Worm (Caenorhabditis elegans): ENCODE data around the gene F01G10.10.

F01G10.10 gene

DNA sequence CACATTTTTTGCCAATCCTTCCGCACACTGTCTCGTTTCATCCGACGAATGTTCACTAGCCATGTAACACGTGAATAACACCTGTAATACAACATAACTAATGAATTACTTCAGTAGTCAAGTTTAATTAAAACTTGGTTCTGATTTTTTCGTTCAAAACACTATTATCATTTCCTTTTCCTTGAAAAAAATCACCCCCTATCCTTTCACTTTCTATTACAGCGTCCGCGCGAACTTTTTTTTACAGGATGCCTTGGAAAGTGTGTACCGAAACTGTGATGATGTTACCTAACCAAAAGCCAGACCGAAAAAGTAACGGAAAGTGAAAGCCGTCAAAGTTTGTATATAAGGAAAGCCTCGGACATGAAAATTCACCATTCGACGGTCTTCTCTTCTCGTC, 29.9 kb upstream of the F01G10.10 start, which contains the start of gene col-124:
Gene col-124 (plus strand): TSS at position 374 of the 400 bp plus-strand sequence.
- TF ChIP-seq rnt-1 (tag; optimal IDR thresholded peaks at IDR 0.05) = no peak
- TF ChIP-seq ets-4 (tag; optimal IDR thresholded peaks at IDR 0.05) = no peak
- TF ChIP-seq eyg-1 (tag; optimal IDR thresholded peaks at IDR 0.05) = no peak
- TF ChIP-seq lin-11 (tag; optimal IDR thresholded peaks at IDR 0.05) = no peak
- no peak for TF ChIP-seq elt-4 (tag; optimal IDR thresholded peaks at IDR 0.05)
- TF ChIP-seq zip-5 (tag; optimal IDR thresholded peaks at IDR 0.05) = no peak
- TF ChIP-seq ama-1 (optimal IDR thresholded peaks at IDR 0.05) = no peak
- TF ChIP-seq ceh-18 (tag; optimal IDR thresholded peaks at IDR 0.05) = no peak
- no peak for TF ChIP-seq C08G9.2 (tag; optimal IDR thresholded peaks at IDR 0.05)
- TF ChIP-seq pax-1 (tag; optimal IDR thresholded peaks at IDR 0.05) = no peak
- TF ChIP-seq fkh-10 (GFP tag; optimal IDR thresholded peaks at IDR 0.05) = no peak
- no peak for TF ChIP-seq gmeb-2 (tag; optimal IDR thresholded peaks at IDR 0.05)
- TF ChIP-seq unc-86 (tag; optimal IDR thresholded peaks at IDR 0.05) = no peak

DNA sequence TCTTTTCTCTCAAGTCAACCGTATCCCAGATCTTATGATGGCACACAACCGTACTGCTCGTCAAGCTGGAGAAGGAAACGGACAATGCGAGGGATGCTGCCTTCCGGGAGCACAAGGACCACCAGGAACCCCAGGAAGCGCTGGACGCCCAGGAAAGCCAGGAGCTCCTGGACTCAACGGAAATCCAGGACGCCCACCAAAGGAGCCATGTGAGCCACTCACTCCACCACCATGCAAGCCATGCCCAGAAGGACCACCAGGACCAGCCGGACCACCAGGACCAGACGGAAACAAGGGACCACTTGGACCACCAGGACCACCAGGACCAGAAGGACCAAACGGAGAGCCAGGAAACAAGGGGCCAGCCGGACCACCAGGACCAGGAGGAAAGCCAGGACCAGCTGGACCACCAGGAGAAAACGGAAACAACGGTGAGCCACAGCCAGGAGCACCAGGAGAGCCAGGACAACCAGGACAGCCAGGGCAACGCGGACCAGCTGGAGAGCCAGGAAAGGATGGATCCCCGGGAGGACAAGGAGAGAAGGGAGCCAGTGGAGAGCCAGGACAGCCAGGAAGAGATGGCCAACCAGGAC, 29.2 kb upstream of the F01G10.10 start:
- TF ChIP-seq ceh-14 (tag; optimal IDR thresholded peaks at IDR 0.05) (no peak), ceh-34 (tag; optimal IDR thresholded peaks at IDR 0.05) (no peak), ceh-6 (GFP tag; optimal IDR thresholded peaks at IDR 0.05) (no peak), F13H6.1 (tag; optimal IDR thresholded peaks at IDR 0.05) (no peak), fkh-10 (GFP tag; optimal IDR thresholded peaks at IDR 0.05) (no peak), ceh-9 (tag; optimal IDR thresholded peaks at IDR 0.05) (no peak), dve-1 (tag; optimal IDR thresholded peaks at IDR 0.05) (no peak), hlh-30 (tag; optimal IDR thresholded peaks at IDR 0.05; ENCODE audit: insufficient read depth) (no peak), tbx-2 (tag; optimal IDR thresholded peaks at IDR 0.05) (no peak), ceh-22 (tag; optimal IDR thresholded peaks at IDR 0.05) (no peak), eyg-1 (tag; optimal IDR thresholded peaks at IDR 0.05) (no peak), nhr-232 (tag; optimal IDR thresholded peaks at IDR 0.05) (peak; percentile 10), elt-4 (tag; optimal IDR thresholded peaks at IDR 0.05) (peak; percentile 52)

DNA sequence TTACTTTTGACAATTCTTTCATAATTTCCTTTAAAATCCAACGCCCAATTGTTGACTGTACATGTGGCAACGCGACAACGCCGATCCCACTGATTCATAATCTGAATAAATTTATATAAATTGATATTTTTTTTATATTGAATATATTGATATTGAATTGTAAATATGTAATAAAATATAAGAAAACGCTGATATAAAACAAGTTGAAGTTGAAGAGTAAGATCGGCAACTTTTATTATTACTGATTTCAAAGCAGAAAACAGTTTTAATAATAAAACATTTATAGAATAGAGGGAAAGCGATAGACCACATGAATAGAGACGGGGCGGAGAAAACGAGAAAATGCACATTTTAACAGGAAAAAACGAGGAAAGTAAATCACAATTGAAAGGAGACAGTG, 26.8 kb upstream of the F01G10.10 start, which contains the start of gene qns-1:
Gene qns-1 (minus strand): TSS at position 101 of the 400 bp plus-strand sequence.
- TF ChIP-seq unc-3 (GFP tag; conservative IDR thresholded peaks at IDR 0.05) = no peak
- no peak for TF ChIP-seq unc-3 (tag; optimal IDR thresholded peaks at IDR 0.05)
- TF ChIP-seq pag-3 (tag; optimal IDR thresholded peaks at IDR 0.05; ENCODE audit: borderline replicate concordance) = no peak
- TF ChIP-seq ceh-19 (GFP tag; optimal IDR thresholded peaks at IDR 0.05) = no peak
- no peak for TF ChIP-seq npax-4 (tag; optimal IDR thresholded peaks at IDR 0.05)
- TF ChIP-seq ceh-6 (GFP tag; optimal IDR thresholded peaks at IDR 0.05) = no peak
- TF ChIP-seq ceh-18 (tag; optimal IDR thresholded peaks at IDR 0.05) = no peak
- TF ChIP-seq ztf-16 (tag; optimal IDR thresholded peaks at IDR 0.05) = no peak
- TF ChIP-seq lim-6 (tag; optimal IDR thresholded peaks at IDR 0.05) = no peak
- no peak for TF ChIP-seq elt-2 (tag; optimal IDR thresholded peaks at IDR 0.05)
- TF ChIP-seq sox-2 (GFP tag; IDR thresholded peaks at IDR 0.05) = no peak
- no peak for TF ChIP-seq che-1 (tag; optimal IDR thresholded peaks at IDR 0.05)
- TF ChIP-seq lin-11 (tag; optimal IDR thresholded peaks at IDR 0.05) = no peak
- TF ChIP-seq dve-1 (tag; optimal IDR thresholded peaks at IDR 0.05) = no peak
- TF ChIP-seq Y22D7AL.16 (tag; optimal IDR thresholded peaks at IDR 0.05) = no peak
- no peak for TF ChIP-seq ceh-24 (tag; optimal IDR thresholded peaks at IDR 0.05)
- no peak for TF ChIP-seq ceh-14 (tag; optimal IDR thresholded peaks at IDR 0.05)
- no peak for TF ChIP-seq hlh-30 (tag; optimal IDR thresholded peaks at IDR 0.05; ENCODE audit: insufficient read depth)

DNA sequence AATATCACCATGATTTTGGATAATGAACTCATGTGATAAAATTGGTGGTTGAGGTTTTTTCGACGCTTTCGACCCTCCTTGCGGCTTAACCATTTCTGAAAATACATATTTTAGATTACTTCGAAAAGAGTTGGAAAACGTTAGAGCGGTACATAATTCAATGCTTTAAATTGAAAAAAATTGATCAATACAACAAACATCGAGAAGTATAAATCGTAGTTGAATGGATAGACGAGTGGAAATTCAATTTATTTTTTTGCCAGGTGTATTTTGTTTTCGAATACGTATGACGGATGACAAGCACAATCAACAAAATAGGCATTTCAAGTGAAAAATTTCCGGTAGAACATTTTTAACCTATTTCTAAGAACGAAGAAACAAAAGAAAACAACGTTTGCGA, 24.8 kb upstream of the F01G10.10 start, which contains the start of gene tram-1:
Gene tram-1 (minus strand): TSS at position 101 of the 400 bp plus-strand sequence.
- TF ChIP-seq pha-2 (tag; optimal IDR thresholded peaks at IDR 0.05) (no peak), ceh-30 (tag; optimal IDR thresholded peaks at IDR 0.05) (no peak), pros-1 (tag; optimal IDR thresholded peaks at IDR 0.05) (no peak), elt-2 (tag; optimal IDR thresholded peaks at IDR 0.05) (no peak), ceh-34 (tag; optimal IDR thresholded peaks at IDR 0.05) (no peak), F13H6.1 (tag; optimal IDR thresholded peaks at IDR 0.05) (no peak), pqm-1 (tag; optimal IDR thresholded peaks at IDR 0.05) (no peak), hlh-8 (tag; optimal IDR thresholded peaks at IDR 0.05) (no peak), unc-42 (tag; optimal IDR thresholded peaks at IDR 0.05) (no peak), ets-4 (tag; optimal IDR thresholded peaks at IDR 0.05) (no peak), C38D4.7 (GFP tag; optimal IDR thresholded peaks at IDR 0.05) (no peak), pax-1 (tag; optimal IDR thresholded peaks at IDR 0.05) (no peak), unc-55 (GFP tag; optimal IDR thresholded peaks at IDR 0.05) (no peak)

Measured in whole organism, late embryonic.